Fruit fly (Drosophila melanogaster): Measurements from ENCODE around the gene CG17026.

CG17026 gene

dm6 chr3L:16001164-16001679, 26.1 kb downstream of the CG17026 start (continued):
- TF ChIP-seq CG6272 (GFP tag; IDR thresholded peaks at IDR 0.05) = no peak
- TF ChIP-seq CG12942 (GFP tag; optimal IDR thresholded peaks at IDR 0.05) = peak; percentile 45
- TF ChIP-seq CG14860 (GFP tag; IDR thresholded peaks at IDR 0.05; ENCODE audit: partially characterized antibody) = no peak
- no peak for TF ChIP-seq CG4404 (GFP tag; IDR thresholded peaks at IDR 0.05)
- TF ChIP-seq Sry-β (GFP tag; optimal IDR thresholded peaks at IDR 0.05) = no peak
- TF ChIP-seq sd (tag; optimal IDR thresholded peaks at IDR 0.05) = peak; percentile 93
- no peak for TF ChIP-seq CG10431 (GFP tag; optimal IDR thresholded peaks at IDR 0.05)
- TF ChIP-seq CHES-1-like (GFP tag; optimal IDR thresholded peaks at IDR 0.05) = peak; percentile 87
- TF ChIP-seq TFAM (GFP tag; optimal IDR thresholded peaks at IDR 0.05) = no peak
- peak; percentile 75; the same call in 2 of the 3 replicates for TF ChIP-seq Dbx (GFP tag; IDR thresholded peaks at IDR 0.05)
- peak; percentile 31 for TF ChIP-seq CG6813 (GFP tag; optimal IDR thresholded peaks at IDR 0.05)
- peak; percentile 68 for TF ChIP-seq CG11247 (GFP tag; IDR thresholded peaks at IDR 0.05)
- peak; percentile 51 for TF ChIP-seq CG4282 (GFP tag; optimal IDR thresholded peaks at IDR 0.05)
- peak; percentile 97 for TF ChIP-seq sr (GFP tag; IDR thresholded peaks at IDR 0.05)
- TF ChIP-seq CG31365 (tag; optimal IDR thresholded peaks at IDR 0.05) = peak; percentile 45
- no peak for TF ChIP-seq h (optimal IDR thresholded peaks at IDR 0.05)
- peak; percentile 48; the same call in 1 of the 3 replicates for TF ChIP-seq CG6175 (GFP tag; IDR thresholded peaks at IDR 0.05)
- TF ChIP-seq CG10147 (GFP tag; optimal IDR thresholded peaks at IDR 0.05) = peak; percentile 74
- TF ChIP-seq Six4 (GFP tag; optimal IDR thresholded peaks at IDR 0.05) = no peak
- TF ChIP-seq Camta (GFP tag; optimal IDR thresholded peaks at IDR 0.05) = peak; percentile 67
- TF ChIP-seq HmgD (GFP tag; optimal IDR thresholded peaks at IDR 0.05) = peak; percentile 72
- TF ChIP-seq Nf-YC (tag; optimal IDR thresholded peaks at IDR 0.05) = peak; percentile 72
- no peak; the same call in 1 of the 2 replicates for TF ChIP-seq vvl (GFP tag; IDR thresholded peaks at IDR 0.05)
- TF ChIP-seq CG3847 (GFP tag; IDR thresholded peaks at IDR 0.05) = peak; percentile 69
- TF ChIP-seq fru (optimal IDR thresholded peaks at IDR 0.05) = no peak
- peak; percentile 58 for TF ChIP-seq Aef1 (GFP tag; IDR thresholded peaks at IDR 0.05)
- no peak for TF ChIP-seq CG6791 (GFP tag; IDR thresholded peaks at IDR 0.05; ENCODE audit: partially characterized antibody)
- TF ChIP-seq CG33557 (GFP tag; optimal IDR thresholded peaks at IDR 0.05) = no peak
- TF ChIP-seq abd-A (tag; optimal IDR thresholded peaks at IDR 0.05) = peak; percentile 94
- no peak; the same call in 1 of the 2 replicates for TF ChIP-seq CG14667 (GFP tag; IDR thresholded peaks at IDR 0.05)
- no peak for TF ChIP-seq CG15073 (GFP tag; optimal IDR thresholded peaks at IDR 0.05)
- TF ChIP-seq ken (GFP tag; IDR thresholded peaks at IDR 0.05) = no peak
- TF ChIP-seq Dip3 (GFP tag; optimal IDR thresholded peaks at IDR 0.05) = peak; percentile 87
- peak; percentile 81 for TF ChIP-seq CG17385 (GFP tag; optimal IDR thresholded peaks at IDR 0.05)
- TF ChIP-seq hth (optimal IDR thresholded peaks at IDR 0.05) = no peak
- peak; percentile 42; the same call in 1 of the 2 replicates for TF ChIP-seq CG32767 (GFP tag; IDR thresholded peaks at IDR 0.05)
- peak; percentile 93 for TF ChIP-seq Fer1 (GFP tag; optimal IDR thresholded peaks at IDR 0.05)
- peak; percentile 88 for TF ChIP-seq gem (tag; optimal IDR thresholded peaks at IDR 0.05)
- TF ChIP-seq CG13894 (tag; optimal IDR thresholded peaks at IDR 0.05) = peak; percentile 92
- TF ChIP-seq Fer2 (tag; optimal IDR thresholded peaks at IDR 0.05) = peak; percentile 21
- TF ChIP-seq ac (GFP tag; optimal IDR thresholded peaks at IDR 0.05) = no peak
- no peak for TF ChIP-seq CG43689 (GFP tag; IDR thresholded peaks at IDR 0.05)
- no peak for TF ChIP-seq nerfin-2 (GFP tag; IDR thresholded peaks at IDR 0.05; ENCODE audit: partially characterized antibody)
- peak; percentile 14 for TF ChIP-seq emc (GFP tag; optimal IDR thresholded peaks at IDR 0.05)
- TF ChIP-seq CG11085 (GFP tag; IDR thresholded peaks at IDR 0.05) = 0 out of 2 replicates have a peak, but pooled peaks have one; percentile 5
- TF ChIP-seq mam (GFP tag; optimal IDR thresholded peaks at IDR 0.05) = peak; percentile 90
- no peak for TF ChIP-seq CG4707 (GFP tag; optimal IDR thresholded peaks at IDR 0.05)
- TF ChIP-seq shn (GFP tag; optimal IDR thresholded peaks at IDR 0.05) = peak; percentile 77
- TF ChIP-seq pros (GFP tag; optimal IDR thresholded peaks at IDR 0.05) = no peak
- peak; percentile 83 for TF ChIP-seq Rfx (GFP tag; IDR thresholded peaks at IDR 0.05)
- TF ChIP-seq inv (GFP tag; IDR thresholded peaks at IDR 0.05; ENCODE audit: partially characterized antibody) = no peak
- peak; percentile 25 for TF ChIP-seq corto (GFP tag; optimal IDR thresholded peaks at IDR 0.05)

Data from whole organism, embryonic.